Worm (Caenorhabditis elegans) whole organism, mixed stage, embryonic: ENCODE results near the gene ceh-18.

Experiments
- M03D4.4 ChIP-seq: sonication (generic microtip); optimal IDR thresholded peaks from 2 replicates; lab custom pipeline; 2017; ENCODE audit warnings: mild to moderate bottlenecking, missing genetic modification characterization, missing compliant biosample characterization
- bed-3 ChIP-seq: fragments of 200-800 bp; sonication (Bioruptor generic); optimal IDR thresholded peaks from 3 replicates; lab custom pipeline; 2018; ENCODE audit warnings: mild to moderate bottlenecking, missing genetic modification characterization, moderate library complexity, missing compliant biosample characterization
- blmp-1 ChIP-seq: fragments of 150-350 bp; optimal IDR thresholded peaks from 2 replicates; lab custom pipeline; 2014; ENCODE audit warnings: missing biosample characterization, missing genetic modification characterization
- ceh-39 ChIP-seq: fragments of 150-350 bp; optimal IDR thresholded peaks from 2 replicates; lab custom pipeline; 2014; ENCODE audit warnings: missing biosample characterization, missing genetic modification characterization
- ceh-43 ChIP-seq: fragments of 200-800 bp; sonication (Bioruptor generic); optimal IDR thresholded peaks from 2 replicates; lab custom pipeline; 2018; ENCODE audit warnings: mild to moderate bottlenecking, missing genetic modification characterization, moderate library complexity, missing compliant biosample characterization
- ceh-83 ChIP-seq: fragments of 200-800 bp; sonication (Bioruptor generic); optimal IDR thresholded peaks from 2 replicates; lab custom pipeline; 2018; ENCODE audit warnings: mild to moderate bottlenecking, missing genetic modification characterization, missing compliant biosample characterization
- cnd-1 ChIP-seq: fragments of 200-800 bp; sonication (Bioruptor generic); optimal IDR thresholded peaks from 2 replicates; lab custom pipeline; 2018; ENCODE audit warnings: mild to moderate bottlenecking, missing genetic modification characterization, missing compliant biosample characterization
- drap-1 ChIP-seq: fragments of 200-800 bp; sonication (Bioruptor generic); optimal IDR thresholded peaks from 3 replicates; lab custom pipeline; 2018; ENCODE audit warnings: mild to moderate bottlenecking, missing genetic modification characterization, missing compliant biosample characterization
- elt-1 ChIP-seq: sonication (generic microtip); optimal IDR thresholded peaks from 2 replicates; lab custom pipeline; 2017; ENCODE audit warnings: missing genetic modification characterization, mild to moderate bottlenecking, missing compliant biosample characterization, antibody characterized with exemption, moderate library complexity, borderline replicate concordance; ENCODE audit not compliant: insufficient read depth
- elt-3 ChIP-seq: fragments of 150-350 bp; optimal IDR thresholded peaks from 2 replicates; lab custom pipeline; 2014; ENCODE audit warnings: missing biosample characterization, missing genetic modification characterization
- flh-1 ChIP-seq: fragments of 200-800 bp; sonication (Bioruptor generic); optimal IDR thresholded peaks from 2 replicates; lab custom pipeline; 2018; ENCODE audit warnings: mild to moderate bottlenecking, missing genetic modification characterization, moderate library complexity, missing compliant biosample characterization
- ham-2 ChIP-seq: fragments of 200-800 bp; sonication (Bioruptor generic); optimal IDR thresholded peaks from 2 replicates; lab custom pipeline; 2018; ENCODE audit warnings: mild to moderate bottlenecking, missing genetic modification characterization, missing compliant biosample characterization
- hlh-1 ChIP-seq: fragments of 150-350 bp; optimal IDR thresholded peaks from 2 replicates; lab custom pipeline; 2014; ENCODE audit warnings: missing biosample characterization, missing genetic modification reagents, missing genetic modification characterization
- lin-13 ChIP-seq: fragments of 150-350 bp; optimal IDR thresholded peaks from 2 replicates; lab custom pipeline; 2014; ENCODE audit warnings: missing biosample characterization, missing genetic modification characterization
- lsy-2 ChIP-seq: fragments of 150-350 bp; optimal IDR thresholded peaks from 2 replicates; lab custom pipeline; 2014; ENCODE audit warnings: missing biosample characterization, missing genetic modification characterization
- mab-5 ChIP-seq: fragments of 150-350 bp; optimal IDR thresholded peaks from 2 replicates; lab custom pipeline; 2014; ENCODE audit warnings: missing biosample characterization, missing genetic modification characterization
- mep-1 ChIP-seq: fragments of 150-350 bp; optimal IDR thresholded peaks from 2 replicates; lab custom pipeline; 2017; ENCODE audit warnings: missing biosample characterization, missing genetic modification reagents, missing genetic modification characterization, inconsistent platforms
- mls-2 ChIP-seq: sonication (generic microtip); optimal IDR thresholded peaks from 2 replicates; lab custom pipeline; 2016; ENCODE audit warnings: mild to moderate bottlenecking, missing genetic modification characterization, moderate library complexity, missing compliant biosample characterization
- nhr-12 ChIP-seq: fragments of 150-350 bp; optimal IDR thresholded peaks from 2 replicates; lab custom pipeline; 2014; ENCODE audit warnings: missing biosample characterization, missing genetic modification characterization
- nhr-237 ChIP-seq: fragments of 150-350 bp; optimal IDR thresholded peaks from 2 replicates; lab custom pipeline; 2014; ENCODE audit warnings: missing biosample characterization, missing genetic modification characterization
- nhr-28 ChIP-seq: fragments of 150-350 bp; optimal IDR thresholded peaks from 2 replicates; lab custom pipeline; 2014; ENCODE audit warnings: missing biosample characterization, missing genetic modification characterization
- nhr-76 ChIP-seq: sonication (generic microtip); optimal IDR thresholded peaks from 2 replicates; lab custom pipeline; 2017; ENCODE audit warnings: missing biosample characterization, missing genetic modification characterization
- pha-4 ChIP-seq: fragments of 150-350 bp; optimal IDR thresholded peaks from 2 replicates; lab custom pipeline; 2018; ENCODE audit warnings: missing biosample characterization, missing genetic modification reagents, missing genetic modification characterization
- sem-2 ChIP-seq: fragments of 200-800 bp; sonication (Bioruptor generic); optimal IDR thresholded peaks from 2 replicates; lab custom pipeline; 2018; ENCODE audit warnings: mild to moderate bottlenecking, missing genetic modification characterization, missing compliant biosample characterization
- snpc-4 ChIP-seq: fragments of 150-350 bp; optimal IDR thresholded peaks from 2 replicates; lab custom pipeline; 2014; ENCODE audit warnings: missing biosample characterization, missing genetic modification characterization
- tbx-8 ChIP-seq: fragments of 200-800 bp; sonication (Bioruptor generic); optimal IDR thresholded peaks from 2 replicates; lab custom pipeline; 2018; ENCODE audit warnings: mild to moderate bottlenecking, missing genetic modification characterization, moderate library complexity, missing compliant biosample characterization
- unc-120 ChIP-seq: sonication (generic microtip); optimal IDR thresholded peaks from 2 replicates; lab custom pipeline; 2017; ENCODE audit warnings: missing genetic modification characterization, missing compliant biosample characterization; ENCODE audit not compliant: poor library complexity, severe bottlenecking
- unc-62 ChIP-seq: fragments of 150-350 bp; optimal IDR thresholded peaks from 2 replicates; lab custom pipeline; 2014; ENCODE audit warnings: missing biosample characterization, missing genetic modification reagents, missing genetic modification characterization
- ztf-11 ChIP-seq: fragments of 150-350 bp; optimal IDR thresholded peaks from 2 replicates; lab custom pipeline; 2014; ENCODE audit warnings: missing biosample characterization, missing genetic modification characterization

Gene ceh-18

DNA sequence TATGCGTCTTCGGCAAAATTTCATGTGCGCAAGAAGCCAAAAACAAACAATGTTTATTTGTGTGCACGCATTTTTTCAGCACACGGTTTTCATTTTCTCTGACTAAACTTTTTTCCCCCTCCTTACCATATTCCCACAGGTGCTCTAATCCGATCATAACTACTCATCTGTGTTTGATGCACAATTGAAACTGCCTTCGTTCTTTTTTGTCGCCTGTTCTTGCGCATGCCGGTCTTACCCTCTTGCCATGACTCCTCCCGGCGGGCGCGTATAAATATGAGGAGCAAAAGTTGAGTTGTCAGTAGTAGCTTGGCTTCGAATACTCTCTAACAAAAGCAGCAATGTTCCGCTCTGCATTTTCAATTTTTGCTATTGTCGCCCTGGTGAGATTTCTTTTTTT lies 59.7 kb downstream of the ceh-18 start, which contains the start of gene abu-10:
abu-10 (plus strand) TSS at position 301 of the 400 bp plus-strand sequence.
- no peak for TF ChIP-seq elt-1 (tag; lab: Kevin White, UChicago)
- TF ChIP-seq lsy-2 (tag; lab: Kevin White, UChicago): no peak
- no peak for TF ChIP-seq ceh-83

DNA sequence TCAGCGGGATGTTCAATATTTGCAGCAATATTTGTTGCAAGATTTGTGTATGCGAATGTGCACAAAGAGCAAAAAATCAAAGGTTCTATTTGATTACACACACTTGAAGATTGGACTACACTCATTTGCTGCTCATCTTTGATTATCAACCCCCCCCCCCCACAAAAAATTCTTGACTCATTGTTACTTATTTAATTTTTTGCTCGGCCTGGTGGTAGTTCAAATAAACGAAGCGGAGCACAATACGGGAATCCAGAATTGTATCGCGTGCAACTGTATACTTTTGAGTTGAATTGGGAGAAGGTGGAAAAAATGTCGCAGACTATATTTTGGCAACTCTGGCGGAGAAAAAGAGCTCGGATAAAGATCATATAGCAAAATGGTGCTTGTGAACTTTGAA lies 62.0 kb downstream of the ceh-18 start, which contains the start of gene F35A5.5:
F35A5.5 (minus strand) TSS at position 101 of the 400 bp plus-strand sequence.
- TF ChIP-seq tbx-8 (GFP tag; lab: Kevin White, UChicago): no peak
- TF ChIP-seq ceh-39 (tag; lab: Kevin White, UChicago): no peak
- no peak for TF ChIP-seq nhr-28 (tag; lab: Kevin White, UChicago)
- TF ChIP-seq pha-4: no peak
- no peak for TF ChIP-seq mep-1 (tag; lab: Kevin White, UChicago)
- TF ChIP-seq bed-3: no peak

DNA sequence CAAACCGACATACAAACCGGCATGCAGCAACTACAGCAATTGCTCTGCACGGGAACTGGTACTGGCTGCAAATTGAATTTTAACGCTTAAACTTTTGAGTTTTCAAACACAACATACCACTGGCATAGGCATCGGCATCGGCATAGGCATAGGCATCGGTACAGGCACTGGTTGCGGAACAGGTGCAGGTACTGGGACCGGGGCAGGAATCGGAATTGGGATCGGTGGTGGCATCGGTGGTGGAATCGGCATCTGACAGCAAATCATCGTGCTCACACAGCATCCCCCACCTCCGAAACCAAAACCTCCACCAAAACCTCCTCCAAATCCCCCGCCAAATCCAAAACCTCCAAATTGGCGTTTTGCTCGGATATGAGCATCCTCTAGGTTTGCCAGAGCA lies 63.4 kb downstream of the ceh-18 start:
- TF ChIP-seq drap-1 (no peak), ceh-43 (no peak), cnd-1 (tag; lab: Kevin White, UChicago) (no peak), mab-5 (no peak), unc-120 (tag; lab: Kevin White, UChicago) (no peak), unc-62 (GFP tag; lab: Kevin White, UChicago) (no peak), mep-1 (tag; lab: Kevin White, UChicago) (no peak), bed-3 (no peak), ham-2 (GFP tag; lab: Kevin White, UChicago) (no peak), ztf-11 (tag; lab: Kevin White, UChicago) (no peak), lin-13 (tag; lab: Kevin White, UChicago) (no peak), nhr-76 (tag; lab: Kevin White, UChicago) (no peak), blmp-1 (tag; lab: Kevin White, UChicago) (no peak), flh-1 (GFP tag; lab: Kevin White, UChicago) (no peak), snpc-4 (tag; lab: Kevin White, UChicago) (no peak), sem-2 (GFP tag; lab: Kevin White, UChicago) (no peak)
- TF ChIP-seq, all 35 proteins: peak for 0

DNA sequence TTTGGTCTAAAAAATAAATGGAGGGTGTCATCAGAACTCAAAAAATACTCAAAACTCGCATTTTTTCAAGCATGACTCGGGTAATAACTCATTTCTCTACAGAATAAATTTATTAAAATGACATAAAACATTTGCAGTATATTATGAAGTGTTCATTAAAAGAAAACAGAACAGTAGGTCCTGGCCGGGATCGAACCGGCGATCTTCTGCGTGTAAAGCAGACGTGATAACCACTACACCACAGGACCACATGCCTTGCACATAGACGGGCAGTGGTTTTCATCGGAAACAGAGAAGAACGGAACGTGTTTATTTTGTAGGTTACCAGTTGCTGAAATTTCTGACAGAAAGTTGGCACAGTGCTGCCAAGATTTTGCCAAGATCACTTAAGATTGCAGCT lies 64.2 kb downstream of the ceh-18 start:
- no peak for TF ChIP-seq lsy-2 (tag; lab: Kevin White, UChicago)
- no peak for TF ChIP-seq ceh-83
- TF ChIP-seq ztf-11 (tag; lab: Kevin White, UChicago): no peak
- TF ChIP-seq mls-2 (tag; lab: Kevin White, UChicago): no peak
- TF ChIP-seq ceh-43: no peak
- TF ChIP-seq cnd-1 (tag; lab: Kevin White, UChicago): no peak
- TF ChIP-seq elt-3 (tag; lab: Kevin White, UChicago): no peak
- no peak for TF ChIP-seq M03D4.4 (tag; lab: Kevin White, UChicago)
- TF ChIP-seq elt-1 (tag; lab: Kevin White, UChicago): no peak
- no peak for TF ChIP-seq tbx-8 (GFP tag; lab: Kevin White, UChicago)
- TF ChIP-seq hlh-1: no peak
- TF ChIP-seq nhr-12 (tag; lab: Kevin White, UChicago): no peak
- TF ChIP-seq ham-2 (GFP tag; lab: Kevin White, UChicago): no peak
- no peak for TF ChIP-seq flh-1 (GFP tag; lab: Kevin White, UChicago)
- TF ChIP-seq unc-62 (GFP tag; lab: Kevin White, UChicago): no peak
- TF ChIP-seq nhr-237 (tag; lab: Kevin White, UChicago): no peak
- TF ChIP-seq ceh-39 (tag; lab: Kevin White, UChicago): no peak
- no peak for TF ChIP-seq unc-120 (tag; lab: Kevin White, UChicago)
